Worm (Caenorhabditis elegans): ENCODE results near the gene wdr-46.
"Not testable (repeated sequence)": the region's sequence is repeated elsewhere in the genome, so short reads cannot be mapped to it uniquely, and the experiment has no call there.

The wdr-46 gene

DNA sequence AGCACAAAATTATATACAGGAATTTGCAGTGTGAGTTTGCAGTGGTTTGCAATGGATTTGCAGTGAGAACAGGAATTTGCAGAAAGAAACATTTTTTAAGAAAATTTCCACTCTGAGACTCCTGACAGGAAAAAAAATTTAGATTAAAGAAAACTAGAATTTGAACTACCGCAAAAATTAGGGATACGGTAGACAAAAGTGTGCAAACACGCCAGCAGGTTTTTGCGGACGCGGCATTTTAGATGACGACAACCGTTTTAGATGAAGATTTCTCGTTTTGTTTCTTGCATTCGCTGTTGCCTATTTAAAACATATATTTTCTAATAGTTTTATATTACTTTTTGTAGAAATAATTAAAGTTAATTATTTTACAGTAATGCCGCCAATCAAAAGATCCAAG, at the start of gene wdr-46 (continued):
- TF ChIP-seq unc-98 (GFP tag; IDR thresholded peaks at IDR 0.05) (peak; percentile 11; the same call in 1 of the 2 replicates), dpl-1 (GFP tag; optimal IDR thresholded peaks at IDR 0.05) (peak; percentile 98 to 99 (median 99)), lin-35 (GFP tag; optimal IDR thresholded peaks at IDR 0.05) (peak; percentile 98 to 99), irx-1 (tag; optimal IDR thresholded peaks at IDR 0.05) (peak; percentile 63), nhr-19 (GFP tag; conservative IDR thresholded peaks at IDR 0.05) (peak; percentile 88), sptf-1 (tag; optimal IDR thresholded peaks at IDR 0.05) (no peak), unc-130 (tag; optimal IDR thresholded peaks at IDR 0.05) (peak; percentile 93), nhr-20 (tag; optimal IDR thresholded peaks at IDR 0.05) (peak; percentile 90), nhr-90 (tag; optimal IDR thresholded peaks at IDR 0.05; ENCODE audit: poor library complexity) (peak; percentile 88), rnt-1 (tag; optimal IDR thresholded peaks at IDR 0.05) (peak; percentile 90), Y116A8C.19 (tag; optimal IDR thresholded peaks at IDR 0.05; ENCODE audit: borderline replicate concordance) (no peak), lin-14 (GFP tag; optimal IDR thresholded peaks at IDR 0.05) (peak; percentile 82), ceh-63 (GFP tag; optimal IDR thresholded peaks at IDR 0.05) (no peak), mab-9 (GFP tag; IDR thresholded peaks at IDR 0.05) (peak; percentile 70; the same call in 1 of the 2 replicates), ztf-11 (tag; optimal IDR thresholded peaks at IDR 0.05) (peak in 1 of 2 experiments; percentile 68), nhr-11 (tag; optimal IDR thresholded peaks at IDR 0.05) (peak; percentile 59), pax-3 (tag; optimal IDR thresholded peaks at IDR 0.05) (peak; percentile 59), nhr-84 (tag; optimal IDR thresholded peaks at IDR 0.05) (no peak), ama-1 (optimal IDR thresholded peaks at IDR 0.05) (peak; percentile 10), isw-1 (GFP tag; IDR thresholded peaks at IDR 0.05) (peak; percentile 88), nhr-71 (tag; optimal IDR thresholded peaks at IDR 0.05) (peak; percentile 91), elt-2 (tag; optimal IDR thresholded peaks at IDR 0.05) (no peak), lin-13 (GFP tag; optimal IDR thresholded peaks at IDR 0.05) (peak; percentile 68), egl-27 (tag; optimal IDR thresholded peaks at IDR 0.05) (no peak), unc-30 (tag; optimal IDR thresholded peaks at IDR 0.05) (no peak), grh-1 (GFP tag; IDR thresholded peaks at IDR 0.05) (peak; percentile 83), aha-1 (tag; optimal IDR thresholded peaks at IDR 0.05) (no peak), vab-15 (tag; optimal IDR thresholded peaks at IDR 0.05) (peak; percentile 15), efl-1 (optimal IDR thresholded peaks at IDR 0.05) (peak; percentile 88 to 99), efl-1 (GFP tag; optimal IDR thresholded peaks at IDR 0.05 in 1 of 2) (peak; percentile 99 to 100), nhr-76 (tag; optimal IDR thresholded peaks at IDR 0.05) (no peak)

ce11 chrIV:12326932-12327331, 45.1 kb upstream of the wdr-46 start, which contains the start of gene F19B6.3:
F19B6.3 (plus strand) TSS chrIV:12327232.
- TF ChIP-seq ceh-8 (GFP tag; optimal IDR thresholded peaks at IDR 0.05); lsy-2 (tag; optimal IDR thresholded peaks at IDR 0.05); ces-1 (GFP tag; optimal IDR thresholded peaks at IDR 0.05): not testable (repeated sequence)

ce11 chrIV:12330840-12331359, 41.2 kb upstream of the wdr-46 start, which contains the start of gene ufd-1:
ufd-1 (minus strand) TSS chrIV:12330890.
- TF ChIP-seq lin-35 (GFP tag; optimal IDR thresholded peaks at IDR 0.05) (peak in 1 of 2 experiments; percentile 40), efl-1 (optimal IDR thresholded peaks at IDR 0.05) (no peak), efl-1 (GFP tag; optimal IDR thresholded peaks at IDR 0.05 in 1 of 2) (peak in 1 of 2 experiments; percentile 11), nhr-77 (tag; optimal IDR thresholded peaks at IDR 0.05) (no peak), hlh-4 (tag; optimal IDR thresholded peaks at IDR 0.05) (no peak), lsy-2 (tag; optimal IDR thresholded peaks at IDR 0.05) (peak in 1 of 2 experiments; percentile 0), nhr-71 (tag; optimal IDR thresholded peaks at IDR 0.05) (no peak), dpl-1 (GFP tag; optimal IDR thresholded peaks at IDR 0.05) (peak in 1 of 3 experiments; percentile 42), skn-1 (tag; optimal IDR thresholded peaks at IDR 0.05) (peak; percentile 56), blmp-1 (tag; optimal IDR thresholded peaks at IDR 0.05) (peak; percentile 70)

Data from whole organism, L1 larva.